Fruit fly (Drosophila melanogaster) whole organism, embryonic: ENCODE data around the gene CG32278.

Source experiments
- Adf1 ChIP-seq: fragments of 200-800 bp; sonication (Bioruptor generic); IDR thresholded peaks from 2 replicates; pipeline ENCODE4 v1.3.6; 2022; ENCODE audit warnings: missing biosample characterization, missing genetic modification characterization
- Asciz ChIP-seq: fragments of 200-800 bp; sonication (Bioruptor generic); optimal IDR thresholded peaks from 2 replicates; lab custom pipeline; 2017; ENCODE audit warnings: missing biosample characterization, mild to moderate bottlenecking, missing genetic modification characterization, missing genetic modification reagents
- CG10274 ChIP-seq: fragments of 200-800 bp; sonication (Bioruptor generic); optimal IDR thresholded peaks from 3 replicates; lab custom pipeline; 2017; ENCODE audit warnings: missing biosample characterization, mild to moderate bottlenecking, missing genetic modification characterization
- CG10565 ChIP-seq: fragments of 200-800 bp; sonication (Bioruptor generic); optimal IDR thresholded peaks from 3 replicates; lab custom pipeline; 2016; ENCODE audit warnings: missing biosample characterization, mild to moderate bottlenecking, missing genetic modification characterization
- CG10654 ChIP-seq: fragments of 200-800 bp; sonication (Bioruptor generic); optimal IDR thresholded peaks from 2 replicates; lab custom pipeline; 2016; ENCODE audit warnings: missing biosample characterization, missing genetic modification characterization
- CG11504 ChIP-seq: fragments of 200-800 bp; sonication (Bioruptor generic); optimal IDR thresholded peaks from 3 replicates; lab custom pipeline; 2019; ENCODE audit warnings: missing biosample characterization, mild to moderate bottlenecking, missing genetic modification characterization, moderate library complexity
- CG12391 ChIP-seq: fragments of 200-800 bp; sonication (Bioruptor generic); optimal IDR thresholded peaks from 3 replicates; lab custom pipeline; 2018; ENCODE audit warnings: missing biosample characterization, mild to moderate bottlenecking, missing genetic modification characterization, moderate library complexity
- CG13894 ChIP-seq: fragments of 200-800 bp; sonication (Bioruptor generic); optimal IDR thresholded peaks from 3 replicates; lab custom pipeline; 2018; ENCODE audit warnings: missing biosample characterization, mild to moderate bottlenecking, missing genetic modification characterization, moderate library complexity
- CG15269 ChIP-seq: fragments of 200-800 bp; sonication (Bioruptor generic); optimal IDR thresholded peaks from 2 replicates; lab custom pipeline; 2018; ENCODE audit warnings: missing biosample characterization, mild to moderate bottlenecking, missing genetic modification characterization, moderate library complexity
- CG17568 ChIP-seq: fragments of 200-800 bp; sonication (Bioruptor generic); optimal IDR thresholded peaks from 2 replicates; lab custom pipeline; 2018; ENCODE audit warnings: missing biosample characterization, mild to moderate bottlenecking, missing genetic modification characterization, moderate library complexity
- CG17802 ChIP-seq: fragments of 200-800 bp; sonication (Bioruptor generic); optimal IDR thresholded peaks from 2 replicates; lab custom pipeline; 2018; ENCODE audit warnings: missing biosample characterization, mild to moderate bottlenecking, missing genetic modification characterization, moderate library complexity
- CG18262 ChIP-seq: fragments of 200-800 bp; optimal IDR thresholded peaks from 3 replicates; lab custom pipeline; 2019; ENCODE audit warnings: missing biosample characterization, mild to moderate bottlenecking, missing genetic modification characterization, moderate library complexity
- CG18619 ChIP-seq: fragments of 200-800 bp; sonication (Bioruptor generic); optimal IDR thresholded peaks from 3 replicates; lab custom pipeline; 2017; ENCODE audit warnings: missing biosample characterization, mild to moderate bottlenecking, missing genetic modification characterization
- CG43689 ChIP-seq: fragments of 200-800 bp; sonication (Bioruptor generic); IDR thresholded peaks from 2 replicates; pipeline ENCODE4 v1.3.6; 2022; ENCODE audit warnings: missing biosample characterization, missing genetic modification characterization
- CG6689 ChIP-seq: fragments of 200-800 bp; sonication (Bioruptor generic); IDR thresholded peaks from 2 replicates; pipeline ENCODE4 v1.3.6; 2022; ENCODE audit warnings: missing biosample characterization, missing genetic modification characterization
- CG7963 ChIP-seq: fragments of 200-800 bp; sonication (Bioruptor generic); IDR thresholded peaks from 3 replicates; pipeline ENCODE4 v1.3.6; 2022; ENCODE audit warnings: missing biosample characterization, missing genetic modification characterization; ENCODE audit not compliant: partially characterized antibody
- CG7987 ChIP-seq: fragments of 200-800 bp; sonication (Bioruptor generic); optimal IDR thresholded peaks from 2 replicates; lab custom pipeline; 2018; ENCODE audit warnings: missing biosample characterization, mild to moderate bottlenecking, missing genetic modification characterization, moderate library complexity
- Camta ChIP-seq: fragments of 200-800 bp; sonication (Bioruptor generic); optimal IDR thresholded peaks from 2 replicates; lab custom pipeline; 2016; ENCODE audit warnings: missing biosample characterization, missing genetic modification characterization
- Dbx ChIP-seq: fragments of 200-800 bp; sonication (Bioruptor generic); IDR thresholded peaks from 3 replicates; pipeline ENCODE4 v1.3.6; 2022; ENCODE audit warnings: missing biosample characterization, missing genetic modification characterization
- Gsc ChIP-seq: fragments of 200-800 bp; sonication (Bioruptor generic); IDR thresholded peaks from 2 replicates; pipeline ENCODE4 v1.3.6; 2022; ENCODE audit warnings: missing biosample characterization, missing genetic modification characterization
- Hr39 ChIP-seq: fragments of >200 bp; optimal IDR thresholded peaks from 2 replicates; lab custom pipeline; 2017
- Kr ChIP-seq: fragments of 200-800 bp; sonication (Bioruptor generic); optimal IDR thresholded peaks from 2 replicates; lab custom pipeline; 2017; ENCODE audit warnings: missing biosample characterization, mild to moderate bottlenecking, missing genetic modification characterization
- Meics ChIP-seq: fragments of 200-800 bp; sonication (Bioruptor generic); optimal IDR thresholded peaks from 2 replicates; lab custom pipeline; 2017; ENCODE audit warnings: missing biosample characterization, mild to moderate bottlenecking, missing genetic modification characterization
- Optix ChIP-seq: fragments of 200-800 bp; sonication (Bioruptor generic); IDR thresholded peaks from 3 replicates; pipeline ENCODE4 v1.3.6; 2022; ENCODE audit warnings: missing biosample characterization, missing genetic modification characterization
- PHDP ChIP-seq: fragments of 200-800 bp; sonication (Bioruptor generic); optimal IDR thresholded peaks from 3 replicates; lab custom pipeline; 2018; ENCODE audit warnings: missing biosample characterization, mild to moderate bottlenecking, missing genetic modification characterization, moderate library complexity
- Rfx ChIP-seq: fragments of 200-800 bp; sonication (Bioruptor generic); IDR thresholded peaks from 2 replicates; pipeline ENCODE4 v1.3.6; 2022; ENCODE audit warnings: missing biosample characterization, missing genetic modification characterization
- Taf1 ChIP-seq: fragments of 200-800 bp; sonication (Bioruptor generic); IDR thresholded peaks from 2 replicates; pipeline ENCODE4 v1.3.6; 2022; ENCODE audit warnings: missing biosample characterization, missing genetic modification characterization
- Xrp1 ChIP-seq: fragments of 200-800 bp; sonication (Bioruptor generic); IDR thresholded peaks from 2 replicates; pipeline ENCODE4 v1.3.6; 2022; ENCODE audit warnings: missing biosample characterization, missing genetic modification characterization
- bsh ChIP-seq, 2 experiments: fragments of 200-800 bp; sonication (Bioruptor generic); optimal IDR thresholded peaks; 2 replicates each; lab custom pipeline; 2017 to 2018; ENCODE audit warnings: mild to moderate bottlenecking in 2 of 2, missing biosample characterization in 2 of 2, missing genetic modification characterization in 2 of 2, moderate library complexity in 1 of 2
- cad ChIP-seq: fragments of >200 bp; optimal IDR thresholded peaks from 2 replicates; lab custom pipeline; 2017; ENCODE audit warnings: missing biosample characterization, missing genetic modification characterization
- dmrt11E ChIP-seq: fragments of 200-800 bp; sonication (Bioruptor generic); optimal IDR thresholded peaks from 3 replicates; lab custom pipeline; 2018; ENCODE audit warnings: missing biosample characterization, mild to moderate bottlenecking, missing genetic modification characterization, moderate library complexity
- en ChIP-seq: fragments of 200-800 bp; sonication (Bioruptor generic); optimal IDR thresholded peaks from 2 replicates; lab custom pipeline; 2016; ENCODE audit warnings: missing biosample characterization, missing genetic modification characterization
- ewg ChIP-seq: fragments of 200-800 bp; sonication (Bioruptor generic); optimal IDR thresholded peaks from 3 replicates; lab custom pipeline; 2017; ENCODE audit warnings: mild to moderate bottlenecking, missing biosample characterization, missing genetic modification reagents, missing genetic modification characterization
- fu2 ChIP-seq: fragments of 200-800 bp; sonication (Bioruptor generic); optimal IDR thresholded peaks from 2 replicates; lab custom pipeline; 2016; ENCODE audit warnings: missing biosample characterization, missing genetic modification characterization
- hth ChIP-seq: fragments of >200 bp; optimal IDR thresholded peaks from 2 replicates; lab custom pipeline; 2017; ENCODE audit warnings: inconsistent platforms
- jing ChIP-seq: fragments of 200-800 bp; sonication (Bioruptor generic); optimal IDR thresholded peaks from 2 replicates; lab custom pipeline; 2018; ENCODE audit warnings: missing biosample characterization, mild to moderate bottlenecking, missing genetic modification characterization
- kah ChIP-seq: fragments of 200-800 bp; sonication (Bioruptor generic); optimal IDR thresholded peaks from 2 replicates; lab custom pipeline; 2018; ENCODE audit warnings: missing biosample characterization, mild to moderate bottlenecking, missing genetic modification characterization
- lilli ChIP-seq: fragments of 200-800 bp; sonication (Bioruptor generic); optimal IDR thresholded peaks from 3 replicates; lab custom pipeline; 2016; ENCODE audit warnings: missing biosample characterization, missing genetic modification characterization
- lmd ChIP-seq: fragments of 200-800 bp; sonication (Bioruptor generic); IDR thresholded peaks from 2 replicates; pipeline ENCODE4 v1.3.6; 2022; ENCODE audit warnings: missing biosample characterization, missing genetic modification characterization
- onecut ChIP-seq: fragments of 200-800 bp; sonication (Bioruptor generic); IDR thresholded peaks from 2 replicates; pipeline ENCODE4 v1.3.6; 2022; ENCODE audit warnings: missing biosample characterization, missing genetic modification characterization
- pan ChIP-seq, 4 experiments: fragments of >200 bp in 3 of 4; fragments of 200-800 bp in 1 of 4; sonication (Bioruptor generic) in 1 of 4; optimal IDR thresholded peaks in 3 of 4; IDR thresholded peaks in 1 of 4; 2 replicates each; pipeline versions ENCODE4 v1.3.6 to Lab custom; 2017 to 2022; ENCODE audit warnings: missing biosample characterization in 2 of 4, missing genetic modification characterization in 2 of 4, mixed read lengths in 1 of 4
- pho ChIP-seq: fragments of 200-800 bp; sonication (Bioruptor generic); optimal IDR thresholded peaks from 2 replicates; lab custom pipeline; 2016; ENCODE audit warnings: missing biosample characterization, missing genetic modification characterization
- salm ChIP-seq: fragments of 200-800 bp; sonication (Bioruptor generic); optimal IDR thresholded peaks from 2 replicates; lab custom pipeline; 2018; ENCODE audit warnings: missing biosample characterization, mild to moderate bottlenecking, missing genetic modification characterization
- scrt ChIP-seq: fragments of 200-800 bp; sonication (Bioruptor generic); optimal IDR thresholded peaks from 2 replicates; lab custom pipeline; 2018; ENCODE audit warnings: missing biosample characterization, mild to moderate bottlenecking, missing genetic modification characterization, moderate library complexity
- slou ChIP-seq: fragments of 200-800 bp; sonication (Bioruptor generic); optimal IDR thresholded peaks from 3 replicates; lab custom pipeline; 2016; ENCODE audit warnings: missing biosample characterization, missing genetic modification characterization
- slp2 ChIP-seq: fragments of 200-800 bp; sonication (Bioruptor generic); optimal IDR thresholded peaks from 2 replicates; lab custom pipeline; 2016; ENCODE audit warnings: missing biosample characterization, missing genetic modification characterization
- sr ChIP-seq: fragments of 200-800 bp; sonication (Bioruptor generic); IDR thresholded peaks from 3 replicates; pipeline ENCODE4 v1.3.6; 2022; ENCODE audit warnings: missing biosample characterization, missing genetic modification characterization
- trem ChIP-seq: fragments of 200-800 bp; optimal IDR thresholded peaks from 3 replicates; lab custom pipeline; 2019; ENCODE audit warnings: missing biosample characterization, mild to moderate bottlenecking, missing genetic modification characterization, moderate library complexity
- usp ChIP-seq: fragments of >200 bp; optimal IDR thresholded peaks from 2 replicates; lab custom pipeline; 2017; ENCODE audit warnings: missing biosample characterization, missing genetic modification characterization
- vfl ChIP-seq: fragments of 200-800 bp; sonication (Bioruptor generic); optimal IDR thresholded peaks from 2 replicates; lab custom pipeline; 2016; ENCODE audit warnings: missing biosample characterization, missing genetic modification characterization
- zfh2 ChIP-seq: fragments of 200-800 bp; sonication (Bioruptor generic); optimal IDR thresholded peaks from 2 replicates; lab custom pipeline; 2016; ENCODE audit warnings: missing biosample characterization, missing genetic modification characterization

The CG32278 gene

DNA sequence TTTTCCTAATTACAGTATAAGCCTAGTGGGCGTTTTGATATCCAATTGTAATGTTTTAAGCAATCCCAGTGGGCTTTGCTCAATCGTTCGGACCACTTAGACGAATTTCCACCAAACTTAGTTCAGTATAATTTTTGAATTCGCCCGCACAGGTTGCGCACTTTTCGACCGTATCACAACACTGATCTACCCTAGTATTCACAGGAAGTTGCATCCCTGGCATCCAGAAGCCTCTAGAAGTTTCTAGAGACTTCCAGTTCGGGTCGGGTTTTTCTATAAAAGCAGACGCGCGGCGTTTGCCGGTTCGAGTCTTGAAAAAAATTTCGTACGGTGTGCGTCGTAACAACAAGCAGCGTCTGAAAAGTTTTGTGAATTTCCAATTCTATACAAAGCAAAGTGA is 23.8 kb downstream of the CG32278 start, which contains the start of gene Hsp83 (continued):
- peak; percentile 98 for TF ChIP-seq CG18619
- peak; percentile 77 for TF ChIP-seq Adf1 (GFP tag; lab: Robert Waterston, UW)
- TF ChIP-seq ewg (GFP tag; lab: Kevin White, UChicago), result peak; percentile 88
- TF ChIP-seq CG10565 (GFP tag; lab: Kevin White, UChicago), result peak; percentile 60
- TF ChIP-seq usp, result no peak
- TF ChIP-seq Rfx (GFP tag; lab: Robert Waterston, UW), result peak; percentile 97
- TF ChIP-seq slp2 (GFP tag; lab: Kevin White, UChicago), result peak; percentile 91
- peak; percentile 90 to 91 for TF ChIP-seq bsh (GFP tag; optimal IDR thresholded peaks at IDR 0.05; lab: Kevin White, UChicago)
- TF ChIP-seq CG10274 (GFP tag; lab: Kevin White, UChicago), result peak; percentile 93
- TF ChIP-seq vfl (GFP tag; lab: Kevin White, UChicago), result peak; percentile 90
- peak; percentile 100 for TF ChIP-seq CG7987 (GFP tag; lab: Kevin White, UChicago)
- TF ChIP-seq Dbx, result peak; percentile 95
- TF ChIP-seq slou (GFP tag; lab: Kevin White, UChicago), result peak; percentile 81
- TF ChIP-seq Optix (GFP tag; lab: Robert Waterston, UW), result peak; percentile 91
- peak; percentile 83 for TF ChIP-seq trem (tag; lab: Kevin White, UChicago)
- peak; percentile 86 for TF ChIP-seq CG17802 (tag; lab: Kevin White, UChicago)
- peak; percentile 80 for TF ChIP-seq CG43689 (GFP tag; lab: Robert Waterston, UW)
- peak; percentile 80 for TF ChIP-seq lmd (GFP tag; lab: Robert Waterston, UW)
- no peak for TF ChIP-seq Hr39 (lab: Kevin White, UChicago)
- peak; percentile 99 for TF ChIP-seq Meics (GFP tag; lab: Kevin White, UChicago)
- TF ChIP-seq salm (tag; lab: Kevin White, UChicago), result peak; percentile 89
- TF ChIP-seq sr (GFP tag; lab: Robert Waterston, UW), result peak; percentile 96
- peak; percentile 88 for TF ChIP-seq lilli (GFP tag; lab: Kevin White, UChicago)
- peak; percentile 83 for TF ChIP-seq CG18262 (tag; lab: Kevin White, UChicago)
- peak; percentile 95 for TF ChIP-seq CG15269 (tag; lab: Kevin White, UChicago)
- peak; percentile 98 for TF ChIP-seq scrt (GFP tag; lab: Kevin White, UChicago)
- no peak for TF ChIP-seq hth (lab: Kevin White, UChicago)
- TF ChIP-seq Kr, result peak; percentile 94
- TF ChIP-seq PHDP (tag; lab: Kevin White, UChicago), result peak; percentile 98
- TF ChIP-seq Taf1, result peak; percentile 71
- TF ChIP-seq CG13894 (tag; lab: Kevin White, UChicago), result peak; percentile 97
- peak; percentile 71 for TF ChIP-seq Xrp1 (GFP tag; lab: Robert Waterston, UW)
- peak; percentile 96 for TF ChIP-seq onecut (GFP tag; lab: Robert Waterston, UW)
- peak; percentile 92 for TF ChIP-seq Camta
- peak; percentile 97 for TF ChIP-seq kah (GFP tag; lab: Kevin White, UChicago)
- TF ChIP-seq CG10654, result peak; percentile 91
- TF ChIP-seq pho (GFP tag; lab: Kevin White, UChicago), result peak; percentile 93
- no peak for TF ChIP-seq pan (optimal IDR thresholded peaks at IDR 0.05; lab: Kevin White, UChicago)
- peak in 1 of 2 experiments; percentile 92 for TF ChIP-seq pan (GFP tag; optimal IDR thresholded peaks at IDR 0.05 in 1 of 2, IDR thresholded peaks at IDR 0.05 in 1 of 2)
- peak; percentile 81 for TF ChIP-seq CG6689
- TF ChIP-seq CG17568 (GFP tag; lab: Kevin White, UChicago), result peak; percentile 99
- TF ChIP-seq fu2 (GFP tag; lab: Kevin White, UChicago), result peak; percentile 86
- TF ChIP-seq CG12391 (tag; lab: Kevin White, UChicago), result peak; percentile 95
- peak; percentile 91 for TF ChIP-seq en (GFP tag; lab: Kevin White, UChicago)
- TF ChIP-seq zfh2 (GFP tag; lab: Kevin White, UChicago), result peak; percentile 81
- TF ChIP-seq Gsc (GFP tag; lab: Robert Waterston, UW), result no peak
- TF ChIP-seq dmrt11E, result peak; percentile 81
- TF ChIP-seq cad (GFP tag; lab: Kevin White, UChicago), result no peak
- peak; percentile 85 for TF ChIP-seq CG11504 (tag; lab: Kevin White, UChicago)
- TF ChIP-seq CG7963, result no peak
- TF ChIP-seq Asciz (GFP tag; lab: Kevin White, UChicago), result peak; percentile 97
- peak; percentile 79 for TF ChIP-seq jing (GFP tag; lab: Kevin White, UChicago)
